Fruit fly (Drosophila melanogaster) whole organism, embryonic: ENCODE measurements around the gene CG6659.

Experiments
- Abd-B ChIP-seq: fragments of 200-800 bp; sonication (Bioruptor generic); optimal IDR thresholded peaks from 2 replicates; lab custom pipeline; 2018; ENCODE audit warnings: missing biosample characterization, mild to moderate bottlenecking, missing genetic modification characterization, moderate library complexity
- Adf1 ChIP-seq: fragments of 200-800 bp; sonication (Bioruptor generic); IDR thresholded peaks from 2 replicates; pipeline ENCODE4 v1.3.6; 2022; ENCODE audit warnings: missing biosample characterization, missing genetic modification characterization
- Asciz ChIP-seq: fragments of 200-800 bp; sonication (Bioruptor generic); optimal IDR thresholded peaks from 2 replicates; lab custom pipeline; 2017; ENCODE audit warnings: missing biosample characterization, mild to moderate bottlenecking, missing genetic modification characterization, missing genetic modification reagents
- Atf-2 ChIP-seq: fragments of 200-800 bp; sonication (Bioruptor generic); optimal IDR thresholded peaks from 2 replicates; lab custom pipeline; 2016; ENCODE audit warnings: missing biosample characterization, missing genetic modification characterization
- Atf6 ChIP-seq: fragments of 200-800 bp; sonication (Bioruptor generic); IDR thresholded peaks from 2 replicates; pipeline ENCODE4 v1.3.6; 2022; ENCODE audit warnings: missing biosample characterization, missing genetic modification characterization
- Blimp-1 ChIP-seq: fragments of 200-800 bp; sonication (Bioruptor generic); optimal IDR thresholded peaks from 3 replicates; lab custom pipeline; 2018; ENCODE audit warnings: missing biosample characterization, missing genetic modification characterization, mild to moderate bottlenecking, moderate library complexity, missing genetic modification reagents
- CG10267 ChIP-seq: fragments of 200-800 bp; sonication (Bioruptor generic); optimal IDR thresholded peaks from 2 replicates; lab custom pipeline; 2018; ENCODE audit warnings: missing biosample characterization, mild to moderate bottlenecking, missing genetic modification characterization, moderate library complexity
- CG10979 ChIP-seq: fragments of 200-800 bp; sonication (Bioruptor generic); optimal IDR thresholded peaks from 2 replicates; lab custom pipeline; 2018; ENCODE audit warnings: missing biosample characterization, mild to moderate bottlenecking, missing genetic modification characterization, moderate library complexity
- CG13424 ChIP-seq: fragments of 200-800 bp; sonication (Bioruptor generic); optimal IDR thresholded peaks from 2 replicates; lab custom pipeline; 2019; ENCODE audit warnings: missing biosample characterization, mild to moderate bottlenecking, missing genetic modification characterization, moderate library complexity
- CG14710 ChIP-seq: fragments of 200-800 bp; sonication (Bioruptor generic); optimal IDR thresholded peaks from 3 replicates; lab custom pipeline; 2019; ENCODE audit warnings: missing biosample characterization, mild to moderate bottlenecking, missing genetic modification characterization, moderate library complexity
- CG17359 ChIP-seq: fragments of 200-800 bp; sonication (Bioruptor generic); optimal IDR thresholded peaks from 3 replicates; lab custom pipeline; 2018; ENCODE audit warnings: missing biosample characterization, mild to moderate bottlenecking, missing genetic modification characterization, moderate library complexity
- CG17385 ChIP-seq: fragments of 200-800 bp; sonication (Bioruptor generic); optimal IDR thresholded peaks from 3 replicates; lab custom pipeline; 2018; ENCODE audit warnings: missing biosample characterization, mild to moderate bottlenecking, missing genetic modification characterization
- CG18599 ChIP-seq: fragments of 200-800 bp; sonication (Bioruptor generic); optimal IDR thresholded peaks from 3 replicates; lab custom pipeline; 2017; ENCODE audit warnings: missing biosample characterization, missing genetic modification characterization, mild to moderate bottlenecking, moderate library complexity, missing genetic modification reagents
- CG32772 ChIP-seq: fragments of 200-800 bp; sonication (Bioruptor generic); IDR thresholded peaks from 2 replicates; pipeline ENCODE4 v1.3.6; 2022; ENCODE audit warnings: missing biosample characterization, missing genetic modification characterization
- CG7963 ChIP-seq: fragments of 200-800 bp; sonication (Bioruptor generic); IDR thresholded peaks from 3 replicates; pipeline ENCODE4 v1.3.6; 2022; ENCODE audit warnings: missing biosample characterization, missing genetic modification characterization; ENCODE audit not compliant: partially characterized antibody
- CG8281 ChIP-seq: fragments of 200-800 bp; sonication (Bioruptor generic); optimal IDR thresholded peaks from 2 replicates; lab custom pipeline; 2018; ENCODE audit warnings: missing biosample characterization, mild to moderate bottlenecking, missing genetic modification characterization, moderate library complexity
- CG8290 ChIP-seq, 3 experiments: fragments of 200-800 bp; sonication (Bioruptor generic); optimal IDR thresholded peaks; 2 replicates each; lab custom pipeline; 2016 to 2019; ENCODE audit warnings: missing biosample characterization in 3 of 3, missing genetic modification characterization in 3 of 3, mild to moderate bottlenecking in 2 of 3, moderate library complexity in 1 of 3
- CG8388 ChIP-seq: fragments of 200-800 bp; sonication (Bioruptor generic); optimal IDR thresholded peaks from 2 replicates; lab custom pipeline; 2019; ENCODE audit warnings: missing biosample characterization, mild to moderate bottlenecking, missing genetic modification characterization, moderate library complexity
- CG9437 ChIP-seq: fragments of 200-800 bp; sonication (Bioruptor generic); optimal IDR thresholded peaks from 2 replicates; lab custom pipeline; 2018; ENCODE audit warnings: missing biosample characterization, mild to moderate bottlenecking, missing genetic modification characterization
- Dad ChIP-seq: fragments of 200-800 bp; sonication (Bioruptor generic); optimal IDR thresholded peaks from 3 replicates; lab custom pipeline; 2016; ENCODE audit warnings: missing biosample characterization, missing genetic modification characterization
- Eip74EF ChIP-seq, 2 experiments: fragments of 200-800 bp in 1 of 2; fragments of >200 bp in 1 of 2; sonication (Bioruptor generic) in 1 of 2; optimal IDR thresholded peaks; 2 replicates each; lab custom pipeline; 2017 to 2019; ENCODE audit warnings: missing biosample characterization in 2 of 2, missing genetic modification characterization in 2 of 2, mild to moderate bottlenecking in 1 of 2, moderate library complexity in 1 of 2
- Fer3 ChIP-seq: fragments of 200-800 bp; sonication (Bioruptor generic); optimal IDR thresholded peaks from 2 replicates; lab custom pipeline; 2018; ENCODE audit warnings: missing biosample characterization, mild to moderate bottlenecking, missing genetic modification characterization, moderate library complexity
- H15 ChIP-seq: fragments of 200-800 bp; sonication (Bioruptor generic); IDR thresholded peaks from 3 replicates; pipeline ENCODE4 v1.3.6; 2022; ENCODE audit warnings: missing biosample characterization, missing genetic modification characterization
- HLH3B ChIP-seq: fragments of 200-800 bp; sonication (Bioruptor generic); IDR thresholded peaks from 2 replicates; pipeline ENCODE4 v1.3.6; 2022; ENCODE audit warnings: missing biosample characterization, missing genetic modification characterization
- Hmx ChIP-seq: fragments of 200-800 bp; sonication (Bioruptor generic); optimal IDR thresholded peaks from 2 replicates; lab custom pipeline; 2016; ENCODE audit warnings: missing biosample characterization, missing genetic modification characterization
- Hr51 ChIP-seq, 2 experiments: fragments of 200-800 bp; sonication (Bioruptor generic); optimal IDR thresholded peaks; 2 replicates in 1 of 2; 3 replicates in 1 of 2; lab custom pipeline; 2016 to 2018; ENCODE audit warnings: missing biosample characterization in 2 of 2, missing genetic modification characterization in 2 of 2, mild to moderate bottlenecking in 1 of 2, moderate library complexity in 1 of 2
- Jarid2 ChIP-seq: fragments of 200-800 bp; sonication (Bioruptor generic); optimal IDR thresholded peaks from 3 replicates; lab custom pipeline; 2017; ENCODE audit warnings: mild to moderate bottlenecking, missing biosample characterization, missing genetic modification reagents, missing genetic modification characterization
- MESR4 ChIP-seq: fragments of 200-800 bp; sonication (Bioruptor generic); optimal IDR thresholded peaks from 2 replicates; lab custom pipeline; 2018; ENCODE audit warnings: missing biosample characterization, mild to moderate bottlenecking, missing genetic modification characterization, moderate library complexity
- Max ChIP-seq: fragments of 200-800 bp; sonication (Bioruptor generic); optimal IDR thresholded peaks from 2 replicates; lab custom pipeline; 2016; ENCODE audit warnings: missing biosample characterization, mild to moderate bottlenecking, missing genetic modification characterization
- NFAT ChIP-seq: fragments of 200-800 bp; sonication (Bioruptor generic); IDR thresholded peaks from 2 replicates; pipeline ENCODE4 v1.3.6; 2022; ENCODE audit warnings: missing biosample characterization, missing genetic modification characterization
- NK7.1 ChIP-seq: fragments of 200-800 bp; sonication (Bioruptor generic); optimal IDR thresholded peaks from 3 replicates; lab custom pipeline; 2016; ENCODE audit warnings: missing biosample characterization, missing genetic modification characterization
- Nf-YA ChIP-seq: fragments of 200-800 bp; sonication (Bioruptor generic); IDR thresholded peaks from 2 replicates; pipeline ENCODE4 v1.3.6; 2022; ENCODE audit warnings: missing biosample characterization, missing genetic modification characterization
- Oaz ChIP-seq: fragments of 200-800 bp; sonication (Bioruptor generic); IDR thresholded peaks from 2 replicates; pipeline ENCODE4 v1.3.6; 2022; ENCODE audit warnings: missing biosample characterization, missing genetic modification characterization
- ash1 ChIP-seq: fragments of 200-800 bp; sonication (Bioruptor generic); optimal IDR thresholded peaks from 2 replicates; lab custom pipeline; 2018; ENCODE audit warnings: missing biosample characterization, mild to moderate bottlenecking, missing genetic modification characterization
- bcd ChIP-seq: fragments of 200-800 bp; sonication (Bioruptor generic); optimal IDR thresholded peaks from 2 replicates; lab custom pipeline; 2017; ENCODE audit warnings: missing biosample characterization, mild to moderate bottlenecking, missing genetic modification characterization
- ci ChIP-seq: fragments of 200-800 bp; sonication (Bioruptor generic); IDR thresholded peaks from 3 replicates; pipeline ENCODE4 v1.3.6; 2022; ENCODE audit warnings: missing biosample characterization, missing genetic modification characterization
- en ChIP-seq: fragments of 200-800 bp; sonication (Bioruptor generic); optimal IDR thresholded peaks from 2 replicates; lab custom pipeline; 2016; ENCODE audit warnings: missing biosample characterization, missing genetic modification characterization
- gem ChIP-seq: fragments of 200-800 bp; sonication (Bioruptor generic); optimal IDR thresholded peaks from 2 replicates; lab custom pipeline; 2019; ENCODE audit warnings: missing biosample characterization, mild to moderate bottlenecking, missing genetic modification characterization, moderate library complexity
- ham ChIP-seq: fragments of 200-800 bp; sonication (Bioruptor generic); IDR thresholded peaks from 2 replicates; pipeline ENCODE4 v1.3.6; 2022; ENCODE audit warnings: missing biosample characterization, missing genetic modification characterization
- jing ChIP-seq: fragments of 200-800 bp; sonication (Bioruptor generic); optimal IDR thresholded peaks from 2 replicates; lab custom pipeline; 2018; ENCODE audit warnings: missing biosample characterization, mild to moderate bottlenecking, missing genetic modification characterization
- klu ChIP-seq: fragments of 200-800 bp; sonication (Bioruptor generic); IDR thresholded peaks from 2 replicates; pipeline ENCODE4 v1.3.6; 2022; ENCODE audit warnings: missing biosample characterization, missing genetic modification characterization
- lab ChIP-seq: fragments of 200-800 bp; sonication (Bioruptor generic); optimal IDR thresholded peaks from 3 replicates; lab custom pipeline; 2017; ENCODE audit warnings: missing biosample characterization, missing genetic modification characterization, mild to moderate bottlenecking, moderate library complexity, missing genetic modification reagents
- pros ChIP-seq: fragments of 200-800 bp; sonication (Bioruptor generic); optimal IDR thresholded peaks from 3 replicates; lab custom pipeline; 2019; ENCODE audit warnings: missing biosample characterization, mild to moderate bottlenecking, missing genetic modification characterization, moderate library complexity
- slou ChIP-seq: fragments of 200-800 bp; sonication (Bioruptor generic); optimal IDR thresholded peaks from 3 replicates; lab custom pipeline; 2016; ENCODE audit warnings: missing biosample characterization, missing genetic modification characterization
- stc ChIP-seq: fragments of 200-800 bp; sonication (Bioruptor generic); IDR thresholded peaks from 2 replicates; pipeline ENCODE4 v1.3.6; 2022; ENCODE audit warnings: missing biosample characterization, missing genetic modification characterization
- tgo ChIP-seq: fragments of 200-800 bp; sonication (Bioruptor generic); IDR thresholded peaks from 3 replicates; pipeline ENCODE4 v1.3.6; 2022; ENCODE audit warnings: missing biosample characterization, missing genetic modification characterization
- tio ChIP-seq: fragments of 200-800 bp; sonication (Bioruptor generic); optimal IDR thresholded peaks from 2 replicates; lab custom pipeline; 2017; ENCODE audit warnings: missing biosample characterization, missing genetic modification characterization, inconsistent platforms
- toy ChIP-seq: fragments of 200-800 bp; sonication (Bioruptor generic); IDR thresholded peaks from 2 replicates; pipeline ENCODE4 v1.3.6; 2022; ENCODE audit warnings: missing biosample characterization, missing genetic modification characterization
- unpg ChIP-seq: fragments of 200-800 bp; sonication (Bioruptor generic); optimal IDR thresholded peaks from 3 replicates; lab custom pipeline; 2018; ENCODE audit warnings: missing biosample characterization, mild to moderate bottlenecking, missing genetic modification characterization, moderate library complexity

Gene CG6659

dm6 chrX:18669811-18670477 lies 12.9 kb upstream of the CG6659 start (continued):
- no peak for TF ChIP-seq Oaz
- no peak for TF ChIP-seq Dad
- TF ChIP-seq lab, result no peak
- TF ChIP-seq bcd, result no peak
- TF ChIP-seq Adf1, result no peak
- TF ChIP-seq Atf-2 (GFP tag; lab: Kevin White, UChicago), result no peak
- TF ChIP-seq slou, result no peak
- no peak for TF ChIP-seq Nf-YA (GFP tag; lab: Robert Waterston, UW)
- TF ChIP-seq gem, result peak; percentile 62
- no peak for TF ChIP-seq NK7.1 (GFP tag; lab: Kevin White, UChicago)
- TF ChIP-seq stc (GFP tag; lab: Robert Waterston, UW), result peak; percentile 28; the same call in 1 of the 2 replicates
- TF ChIP-seq H15, result no peak
- peak; percentile 11 for TF ChIP-seq unpg (GFP tag; lab: Kevin White, UChicago)
- no peak for TF ChIP-seq CG17359 (tag; lab: Kevin White, UChicago)
- TF ChIP-seq Atf6 (GFP tag; lab: Robert Waterston, UW), result no peak
- TF ChIP-seq HLH3B (GFP tag; lab: Robert Waterston, UW), result no peak
- TF ChIP-seq Blimp-1 (GFP tag; lab: Kevin White, UChicago), result peak; percentile 4
- TF ChIP-seq Fer3 (tag; lab: Kevin White, UChicago), result no peak
- TF ChIP-seq CG10267 (tag; lab: Kevin White, UChicago), result no peak
- no peak for TF ChIP-seq CG32772 (GFP tag; lab: Robert Waterston, UW)
- peak; percentile 37; the same call in 2 of the 3 replicates for TF ChIP-seq tgo
- no peak for TF ChIP-seq CG7963 (GFP tag; lab: Robert Waterston, UW)
- no peak for TF ChIP-seq CG18599
- no peak for TF ChIP-seq MESR4 (GFP tag; lab: Kevin White, UChicago)
- TF ChIP-seq Hmx (GFP tag; lab: Kevin White, UChicago), result no peak
- no peak for TF ChIP-seq jing (GFP tag; lab: Kevin White, UChicago)
- peak in 1 of 2 experiments; percentile 64 for TF ChIP-seq Hr51 (GFP tag; optimal IDR thresholded peaks at IDR 0.05; lab: Kevin White, UChicago)
- peak; percentile 28 for TF ChIP-seq CG8388 (GFP tag; lab: Kevin White, UChicago)
- no peak for TF ChIP-seq ash1 (GFP tag; lab: Kevin White, UChicago)
- no peak for TF ChIP-seq ham (GFP tag; lab: Robert Waterston, UW)
- TF ChIP-seq ci (GFP tag; lab: Robert Waterston, UW), result no peak
- peak in 1 of 2 experiments; percentile 6 for TF ChIP-seq Eip74EF (GFP tag; optimal IDR thresholded peaks at IDR 0.05; lab: Kevin White, UChicago)
- TF ChIP-seq NFAT (GFP tag; lab: Robert Waterston, UW), result no peak
- no peak for TF ChIP-seq en (GFP tag; lab: Kevin White, UChicago)
- no peak for TF ChIP-seq Max (GFP tag; lab: Kevin White, UChicago)
- no peak for TF ChIP-seq pros (GFP tag; lab: Kevin White, UChicago)
- no peak for TF ChIP-seq CG8281 (tag; lab: Kevin White, UChicago)
- TF ChIP-seq CG9437 (GFP tag; lab: Kevin White, UChicago), result no peak
- no peak for TF ChIP-seq CG8290 (GFP tag; optimal IDR thresholded peaks at IDR 0.05; lab: Kevin White, UChicago)
- no peak for TF ChIP-seq CG8290 (tag; optimal IDR thresholded peaks at IDR 0.05; lab: Kevin White, UChicago)
- peak; percentile 36 for TF ChIP-seq CG13424 (tag; lab: Kevin White, UChicago)
- peak; percentile 16 for TF ChIP-seq CG17385
- TF ChIP-seq Asciz (GFP tag; lab: Kevin White, UChicago), result no peak
- no peak for TF ChIP-seq tio
- TF ChIP-seq klu (GFP tag; lab: Robert Waterston, UW), result no peak
- no peak for TF ChIP-seq Jarid2 (GFP tag; lab: Kevin White, UChicago)
- no peak for TF ChIP-seq CG14710
- TF ChIP-seq toy (GFP tag; lab: Robert Waterston, UW), result no peak
- peak; percentile 37 for TF ChIP-seq CG10979
- TF ChIP-seq Abd-B, result peak; percentile 39
